Worm (Caenorhabditis elegans) whole organism, L2 larva: ENCODE measurements around the gene Y37E11B.7.
A peak's percentile ranks its signal among the peaks of the same experiment; 100 is the strongest.

Experiments used
- blmp-1 ChIP-seq: sonication (generic microtip); optimal IDR thresholded peaks from 2 replicates; lab custom pipeline; 2017; ENCODE audit warnings: missing genetic modification characterization, mild to moderate bottlenecking, missing compliant biosample characterization, antibody characterized with exemption, moderate library complexity; ENCODE audit not compliant: insufficient read depth
- elt-3 ChIP-seq: sonication (generic microtip); optimal IDR thresholded peaks from 2 replicates; lab custom pipeline; 2017; ENCODE audit warnings: missing biosample characterization, missing genetic modification characterization
- fos-1 ChIP-seq: fragments of 150-350 bp; optimal IDR thresholded peaks from 2 replicates; lab custom pipeline; 2014; ENCODE audit warnings: missing biosample characterization, missing genetic modification characterization
- gmeb-1 ChIP-seq: fragments of 150-350 bp; optimal IDR thresholded peaks from 2 replicates; lab custom pipeline; 2014; ENCODE audit warnings: missing biosample characterization, missing genetic modification characterization
- lin-11 ChIP-seq: fragments of 150-350 bp; sonication (generic microtip); optimal IDR thresholded peaks from 2 replicates; lab custom pipeline; 2014; ENCODE audit warnings: missing biosample characterization, missing genetic modification characterization, inconsistent platforms, mixed read lengths
- mbf-1 ChIP-seq: sonication (generic microtip); optimal IDR thresholded peaks from 2 replicates; lab custom pipeline; 2017; ENCODE audit warnings: missing biosample characterization, missing genetic modification characterization
- mdl-1 ChIP-seq, 2 experiments: fragments of 150-350 bp in 1 of 2; sonication (generic microtip) in 1 of 2; optimal IDR thresholded peaks; 2 replicates each; lab custom pipeline; 2017; ENCODE audit warnings: missing biosample characterization in 2 of 2, missing genetic modification characterization in 2 of 2
- nhr-21 ChIP-seq: fragments of 150-350 bp; optimal IDR thresholded peaks from 2 replicates; lab custom pipeline; 2014; ENCODE audit warnings: missing biosample characterization, missing genetic modification characterization
- nhr-237 ChIP-seq: fragments of 150-350 bp; optimal IDR thresholded peaks from 2 replicates; lab custom pipeline; 2014; ENCODE audit warnings: missing biosample characterization, missing genetic modification characterization
- sma-9 ChIP-seq, 2 experiments: fragments of 150-350 bp in 1 of 2; sonication (generic microtip) in 1 of 2; optimal IDR thresholded peaks; 2 replicates each; lab custom pipeline; 2014 to 2016; ENCODE audit warnings: missing genetic modification characterization in 2 of 2, mild to moderate bottlenecking in 1 of 2, missing biosample characterization in 1 of 2, missing compliant biosample characterization in 1 of 2, missing genetic modification reagents in 1 of 2, moderate library complexity in 1 of 2
- unc-39 ChIP-seq: fragments of 150-350 bp; optimal IDR thresholded peaks from 2 replicates; lab custom pipeline; 2014; ENCODE audit warnings: missing biosample characterization, missing genetic modification characterization
- ztf-11 ChIP-seq: sonication (generic microtip); optimal IDR thresholded peaks from 2 replicates; lab custom pipeline; 2017; ENCODE audit warnings: missing biosample characterization, missing genetic modification characterization

Gene Y37E11B.7

ce11 chrIV:3551777-3552462 lies 48.0 kb downstream of the Y37E11B.7 start (continued):
- no peak for TF ChIP-seq blmp-1 (tag; lab: Kevin White, UChicago)
- no peak for TF ChIP-seq nhr-237 (tag; lab: Kevin White, UChicago)
- no peak for TF ChIP-seq mbf-1 (tag; lab: Kevin White, UChicago)
- TF ChIP-seq nhr-21 (tag; lab: Kevin White, UChicago) = peak; percentile 33
- TF ChIP-seq elt-3 (tag; lab: Kevin White, UChicago) = no peak
- TF ChIP-seq fos-1 (tag; lab: Kevin White, UChicago) = peak; percentile 32
- peak; percentile 65 for TF ChIP-seq gmeb-1
- peak; percentile 67 for TF ChIP-seq sma-9 (GFP tag; optimal IDR thresholded peaks at IDR 0.05; lab: Kevin White, UChicago)
- TF ChIP-seq sma-9 (tag; optimal IDR thresholded peaks at IDR 0.05; lab: Kevin White, UChicago) = no peak
- TF ChIP-seq unc-39 = no peak
- peak; percentile 65 for TF ChIP-seq lin-11 (tag; lab: Kevin White, UChicago)
- TF ChIP-seq ztf-11 (tag; lab: Kevin White, UChicago) = no peak
- no peak for TF ChIP-seq mdl-1 (tag; optimal IDR thresholded peaks at IDR 0.05; lab: Kevin White, UChicago)
